Worm (Caenorhabditis elegans) whole organism, early embryonic: ENCODE results near the gene enu-3.6.
A peak's percentile ranks its signal among the peaks of the same experiment; 100 is the strongest.

Experiments
- B0310.2 ChIP-seq: sonication (generic microtip); optimal IDR thresholded peaks from 2 replicates; lab custom pipeline; 2016; ENCODE audit warnings: mild to moderate bottlenecking, missing genetic modification characterization, missing compliant biosample characterization
- F13C5.2 ChIP-seq: sonication (generic microtip); optimal IDR thresholded peaks from 2 replicates; lab custom pipeline; 2017; ENCODE audit warnings: mild to moderate bottlenecking, missing genetic modification characterization, inconsistent platforms, missing compliant biosample characterization
- aly-1 ChIP-seq: sonication (generic microtip); optimal IDR thresholded peaks from 2 replicates; lab custom pipeline; 2016; ENCODE audit warnings: missing genetic modification characterization, missing compliant biosample characterization
- ama-1 ChIP-seq: fragments of 150-350 bp; optimal IDR thresholded peaks from 2 replicates; lab custom pipeline; 2014
- ceh-13 ChIP-seq: fragments of 200-800 bp; sonication (Bioruptor generic); optimal IDR thresholded peaks from 2 replicates; lab custom pipeline; 2018; ENCODE audit warnings: mild to moderate bottlenecking, missing genetic modification characterization, missing compliant biosample characterization
- ceh-36 ChIP-seq: sonication (generic microtip); optimal IDR thresholded peaks from 2 replicates; lab custom pipeline; 2016; ENCODE audit warnings: missing genetic modification characterization, inconsistent platforms, missing compliant biosample characterization
- ets-7 ChIP-seq: sonication (generic microtip); optimal IDR thresholded peaks from 2 replicates; lab custom pipeline; 2016; ENCODE audit warnings: missing genotype, missing genetic modification characterization, missing compliant biosample characterization
- flt-1 ChIP-seq: fragments of 200-800 bp; sonication (Bioruptor generic); IDR thresholded peaks from 2 replicates; pipeline ENCODE4 v1.3.6; 2022; ENCODE audit warnings: missing genetic modification characterization, missing compliant biosample characterization
- hmbx-1 ChIP-seq: sonication (generic microtip); optimal IDR thresholded peaks from 2 replicates; lab custom pipeline; 2016; ENCODE audit warnings: mild to moderate bottlenecking, missing genetic modification characterization, missing compliant biosample characterization
- hmg-4 ChIP-seq: fragments of 200-800 bp; sonication (Bioruptor generic); optimal IDR thresholded peaks from 2 replicates; lab custom pipeline; 2018; ENCODE audit warnings: mild to moderate bottlenecking, missing genetic modification characterization, missing compliant biosample characterization
- hnd-1 ChIP-seq: sonication (generic microtip); optimal IDR thresholded peaks from 2 replicates; lab custom pipeline; 2016; ENCODE audit warnings: missing genetic modification characterization, missing compliant biosample characterization
- pes-1 ChIP-seq: fragments of 200-800 bp; sonication (Bioruptor generic); IDR thresholded peaks from 2 replicates; pipeline ENCODE4 v1.3.6; 2022; ENCODE audit warnings: missing genetic modification reagents, missing genetic modification characterization, missing compliant biosample characterization
- scrt-1 ChIP-seq: fragments of 200-800 bp; sonication (Bioruptor generic); IDR thresholded peaks from 2 replicates; pipeline ENCODE4 v1.3.6; 2022; ENCODE audit warnings: missing genetic modification characterization, missing compliant biosample characterization
- sea-1 ChIP-seq: fragments of 200-800 bp; sonication (Bioruptor generic); conservative IDR thresholded peaks from 2 replicates; pipeline ENCODE4 v1.3.6; 2022; ENCODE audit warnings: missing genetic modification characterization, missing compliant biosample characterization
- tbx-11 ChIP-seq: fragments of 200-800 bp; sonication (Bioruptor generic); IDR thresholded peaks from 2 replicates; pipeline ENCODE4 v1.3.6; 2022; ENCODE audit warnings: missing genetic modification characterization, missing compliant biosample characterization
- tbx-37 ChIP-seq: fragments of 200-800 bp; sonication (Bioruptor generic); conservative IDR thresholded peaks from 2 replicates; pipeline ENCODE4 v1.3.6; 2022; ENCODE audit warnings: missing genetic modification reagents, missing genetic modification characterization, missing compliant biosample characterization
- tra-4 ChIP-seq: sonication (generic microtip); optimal IDR thresholded peaks from 2 replicates; lab custom pipeline; 2017; ENCODE audit warnings: missing genetic modification characterization, missing compliant biosample characterization

The enu-3.6 gene

DNA sequence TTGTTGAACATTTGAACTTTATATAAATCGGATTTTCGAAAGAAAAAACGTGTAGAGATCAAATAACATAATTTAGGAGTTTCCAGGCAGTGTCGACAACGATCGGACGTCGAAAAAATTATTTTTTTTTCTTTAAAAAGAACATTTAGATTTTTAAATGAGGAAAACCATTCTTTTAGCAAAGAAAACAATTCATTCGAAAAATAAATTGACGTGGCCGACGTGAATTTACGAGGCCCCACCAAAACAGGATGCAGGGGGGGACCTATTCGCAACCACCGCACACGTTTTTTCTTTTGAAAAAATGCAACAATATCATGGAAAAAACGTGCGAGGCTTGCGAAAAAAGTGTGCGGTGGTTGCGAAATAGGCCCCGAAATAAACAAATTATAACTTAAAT is at the start of gene enu-3.6:
TSS of gene enu-3.6 (plus strand) at position 392 of the 400 bp plus-strand sequence.
- 0 out of 2 replicates have a peak, but pooled peaks have one; percentile 22 for TF ChIP-seq pes-1 (GFP tag; lab: Robert Waterston, UW)

DNA sequence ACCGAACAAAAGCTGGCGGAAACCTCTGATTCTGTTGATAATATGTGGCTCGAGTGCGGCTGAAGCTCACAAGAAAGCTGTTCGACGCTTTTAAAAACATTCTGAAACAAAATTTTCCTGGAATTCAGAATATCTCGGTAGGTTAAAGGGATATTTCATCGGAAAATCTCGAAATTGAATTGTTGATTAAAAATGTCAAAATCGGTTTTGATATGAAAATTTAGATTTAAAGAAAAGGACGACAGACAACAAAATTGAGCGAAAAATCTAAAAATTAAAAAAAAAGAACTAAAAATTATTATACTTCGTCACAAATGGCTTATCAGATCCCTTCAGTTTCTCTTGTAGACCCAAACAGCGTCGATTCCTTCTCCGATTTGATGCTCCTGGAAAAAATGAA is 49.8 kb upstream of the enu-3.6 start, which contains the start of gene Y39A1A.20:
TSS of gene Y39A1A.20 (minus strand) at position 101 of the 400 bp plus-strand sequence.
- no peak for TF ChIP-seq flt-1 (GFP tag; lab: Robert Waterston, UW)
- TF ChIP-seq aly-1 (tag; lab: Kevin White, UChicago), result no peak
- TF ChIP-seq tbx-37 (GFP tag; lab: Robert Waterston, UW), result no peak
- no peak for TF ChIP-seq hmg-4 (GFP tag; lab: Kevin White, UChicago)
- TF ChIP-seq tbx-11 (GFP tag; lab: Robert Waterston, UW), result no peak
- no peak for TF ChIP-seq ceh-36 (tag; lab: Kevin White, UChicago)
- TF ChIP-seq hmbx-1 (tag; lab: Kevin White, UChicago), result no peak
- no peak for TF ChIP-seq pes-1 (GFP tag; lab: Robert Waterston, UW)
- no peak for TF ChIP-seq ceh-13 (GFP tag; lab: Kevin White, UChicago)
- no peak for TF ChIP-seq ets-7
- TF ChIP-seq sea-1, result no peak

DNA sequence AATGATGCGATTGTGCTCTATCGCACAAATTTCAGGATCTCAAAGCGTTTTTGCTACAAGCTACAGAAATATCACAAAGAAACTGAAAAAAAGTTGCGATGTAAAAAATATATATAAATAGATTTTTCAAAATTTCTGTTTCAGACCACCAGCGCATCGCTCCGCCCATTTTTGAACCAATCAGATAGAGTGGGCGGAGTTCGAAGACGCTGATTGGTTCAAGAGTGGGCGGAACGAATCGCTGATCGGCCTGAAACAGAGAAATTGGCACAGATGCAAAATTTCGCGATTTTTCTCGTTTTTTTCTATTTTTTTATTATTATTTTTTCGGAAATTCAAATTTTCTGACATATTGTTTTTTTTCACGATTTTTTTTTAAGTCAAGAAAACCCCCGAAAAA is 47.4 kb upstream of the enu-3.6 start:
- no peak for TF ChIP-seq aly-1 (tag; lab: Kevin White, UChicago)
- TF ChIP-seq tra-4 (tag; lab: Kevin White, UChicago), result no peak
- TF ChIP-seq ceh-36 (tag; lab: Kevin White, UChicago), result no peak
- TF ChIP-seq hmbx-1 (tag; lab: Kevin White, UChicago), result no peak
- no peak for TF ChIP-seq tbx-11 (GFP tag; lab: Robert Waterston, UW)

DNA sequence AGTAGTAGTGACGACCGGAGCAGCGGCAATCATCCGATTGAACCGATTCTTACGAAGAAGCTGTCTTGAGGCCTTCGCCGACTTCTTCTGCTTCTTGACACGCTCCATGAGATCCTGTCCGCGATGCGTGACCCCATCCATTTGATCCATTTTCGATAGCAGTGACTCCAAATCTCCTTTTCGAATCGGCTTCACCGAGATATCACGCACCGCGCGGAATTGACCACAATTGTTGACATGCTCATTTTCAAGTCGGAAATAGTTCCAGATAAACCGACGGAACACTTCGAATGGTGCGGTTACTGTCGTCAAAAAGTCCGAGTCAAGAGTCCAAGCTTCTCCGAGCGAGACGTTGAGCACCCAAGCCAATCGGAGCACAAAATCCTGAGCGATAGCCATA is 46.4 kb upstream of the enu-3.6 start:
- TF ChIP-seq ets-7 (no peak), pes-1 (GFP tag; lab: Robert Waterston, UW) (no peak), scrt-1 (no peak), ceh-36 (tag; lab: Kevin White, UChicago) (no peak), ama-1 (lab: Kevin White, UChicago) (no peak), tbx-11 (GFP tag; lab: Robert Waterston, UW) (no peak), ceh-13 (GFP tag; lab: Kevin White, UChicago) (no peak), tbx-37 (GFP tag; lab: Robert Waterston, UW) (no peak), aly-1 (tag; lab: Kevin White, UChicago) (no peak), B0310.2 (no peak), flt-1 (GFP tag; lab: Robert Waterston, UW) (no peak), hmbx-1 (tag; lab: Kevin White, UChicago) (no peak), tra-4 (tag; lab: Kevin White, UChicago) (no peak), hnd-1 (tag; lab: Kevin White, UChicago) (no peak), hmg-4 (GFP tag; lab: Kevin White, UChicago) (no peak), F13C5.2 (tag; lab: Kevin White, UChicago) (no peak), sea-1 (no peak)

DNA sequence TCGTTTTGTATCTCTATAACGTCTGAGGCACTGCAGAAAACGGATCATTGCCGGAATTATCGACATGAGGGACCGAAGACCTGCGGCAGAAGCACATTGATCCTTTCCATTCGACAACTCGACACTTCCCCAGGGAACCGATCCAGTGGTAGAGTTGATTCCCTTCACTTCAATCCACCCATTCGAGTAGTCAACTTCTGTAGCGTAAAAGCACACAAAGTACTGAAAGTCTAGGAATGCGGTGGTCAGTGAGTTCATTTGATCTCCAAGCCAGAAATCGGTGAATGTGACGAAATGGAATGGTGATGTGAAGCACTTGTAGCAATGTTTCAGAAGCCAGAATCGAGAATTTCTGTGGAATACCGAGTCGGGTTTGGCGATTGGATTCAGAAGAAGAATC is 45.7 kb upstream of the enu-3.6 start:
- no peak for TF ChIP-seq scrt-1
- TF ChIP-seq F13C5.2 (tag; lab: Kevin White, UChicago), result no peak
- no peak for TF ChIP-seq hmg-4 (GFP tag; lab: Kevin White, UChicago)
- TF ChIP-seq pes-1 (GFP tag; lab: Robert Waterston, UW), result no peak
- no peak for TF ChIP-seq flt-1 (GFP tag; lab: Robert Waterston, UW)
- TF ChIP-seq ets-7, result no peak
- no peak for TF ChIP-seq B0310.2
- TF ChIP-seq hnd-1 (tag; lab: Kevin White, UChicago), result no peak
- TF ChIP-seq ama-1 (lab: Kevin White, UChicago), result no peak
- TF ChIP-seq tbx-11 (GFP tag; lab: Robert Waterston, UW), result no peak
- no peak for TF ChIP-seq tbx-37 (GFP tag; lab: Robert Waterston, UW)
- no peak for TF ChIP-seq ceh-13 (GFP tag; lab: Kevin White, UChicago)
- no peak for TF ChIP-seq hmbx-1 (tag; lab: Kevin White, UChicago)
- no peak for TF ChIP-seq aly-1 (tag; lab: Kevin White, UChicago)

DNA sequence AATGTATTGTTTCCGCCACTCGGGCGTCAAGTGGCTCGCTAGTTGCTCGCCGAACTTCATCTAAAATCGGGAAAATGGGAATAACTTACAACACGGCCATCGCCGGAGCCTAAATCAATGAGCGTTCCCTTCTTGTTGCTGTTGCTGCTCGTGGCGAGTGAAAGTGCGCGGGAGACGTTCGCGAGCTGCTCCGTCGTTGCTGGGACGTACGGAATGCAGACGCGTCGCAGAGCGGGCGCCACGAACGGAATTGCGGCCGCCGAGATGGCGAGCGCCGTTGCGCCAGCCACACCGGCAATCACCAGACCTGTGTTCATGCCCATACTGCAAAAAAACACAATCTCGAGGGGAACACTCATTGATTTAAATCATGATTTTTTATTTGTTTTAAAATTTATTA is 43.8 kb upstream of the enu-3.6 start:
- TF ChIP-seq aly-1 (tag; lab: Kevin White, UChicago) (no peak), B0310.2 (no peak), tbx-11 (GFP tag; lab: Robert Waterston, UW) (no peak), ets-7 (no peak)

DNA sequence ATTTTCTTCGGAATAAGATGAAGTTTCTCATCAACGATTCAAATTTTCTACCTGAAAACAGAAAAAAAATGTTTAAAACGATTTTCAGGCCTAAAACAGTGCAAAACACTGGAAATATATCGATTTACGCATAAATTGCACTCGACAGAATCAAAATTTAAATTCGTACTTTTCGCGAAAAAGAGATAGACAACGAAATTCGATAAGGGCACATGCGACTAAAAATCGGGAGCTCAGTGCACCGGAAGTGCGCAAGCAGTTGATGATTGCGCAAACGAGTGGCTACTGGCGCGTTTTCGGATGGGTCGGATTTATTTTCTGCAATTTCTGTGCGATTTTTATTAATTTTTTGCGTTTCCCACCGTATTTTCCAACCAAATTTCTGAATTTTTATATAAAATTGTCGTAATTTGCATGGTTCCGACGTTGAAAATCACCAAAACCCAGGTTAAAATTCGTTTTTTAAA is 43.2 kb upstream of the enu-3.6 start, which contains the start of the genes Y39A1A.21 and Y39A1A.22:
TSS of gene Y39A1A.21 (minus strand) at position 51 of the 467 bp plus-strand sequence.
TSS of gene Y39A1A.22 (minus strand) at position 57 of the 467 bp plus-strand sequence.
- no peak for TF ChIP-seq aly-1 (tag; lab: Kevin White, UChicago)
- TF ChIP-seq hmbx-1 (tag; lab: Kevin White, UChicago), result no peak
- no peak for TF ChIP-seq hmg-4 (GFP tag; lab: Kevin White, UChicago)
- TF ChIP-seq scrt-1, result 0 out of 2 replicates have a peak, but pooled peaks have one; percentile 69
- TF ChIP-seq ets-7, result peak; percentile 59
- peak; percentile 58; the same call in 1 of the 2 replicates for TF ChIP-seq pes-1 (GFP tag; lab: Robert Waterston, UW)
- TF ChIP-seq tbx-37 (GFP tag; lab: Robert Waterston, UW), result 0 out of 2 replicates have a peak, but pooled peaks have one; percentile 23
- peak; percentile 53 for TF ChIP-seq ceh-36 (tag; lab: Kevin White, UChicago)
- no peak for TF ChIP-seq B0310.2
- TF ChIP-seq flt-1 (GFP tag; lab: Robert Waterston, UW), result no peak
- TF ChIP-seq F13C5.2 (tag; lab: Kevin White, UChicago), result peak; percentile 79
- TF ChIP-seq sea-1, result peak; percentile 50; the same call in 1 of the 2 replicates

DNA sequence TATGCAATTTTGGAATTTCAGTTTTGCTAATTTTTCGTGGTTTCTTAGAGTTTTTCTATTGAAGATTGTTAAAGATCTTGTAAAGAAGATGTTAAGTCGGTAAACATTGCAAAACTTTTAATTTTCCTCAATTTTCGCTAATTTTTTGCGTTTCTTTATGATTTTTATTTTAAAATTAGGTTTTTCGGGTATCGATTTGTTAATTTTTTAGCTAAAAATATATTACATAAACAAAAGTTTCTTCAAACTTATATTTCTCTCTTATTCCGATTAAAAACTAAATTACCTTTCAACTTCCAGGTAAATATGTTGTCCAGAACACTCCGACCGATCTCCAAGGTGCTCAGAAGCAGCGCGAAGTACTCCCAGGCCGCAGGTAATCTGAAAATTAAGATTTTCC is 42.8 kb upstream of the enu-3.6 start, which contains the start of gene mrpl-12:
TSS of gene mrpl-12 (plus strand) at position 301 of the 400 bp plus-strand sequence.
- TF ChIP-seq hmg-4 (GFP tag; lab: Kevin White, UChicago) (no peak), B0310.2 (no peak), ama-1 (lab: Kevin White, UChicago) (no peak), tra-4 (tag; lab: Kevin White, UChicago) (no peak), tbx-37 (GFP tag; lab: Robert Waterston, UW) (no peak), scrt-1 (no peak), sea-1 (no peak), F13C5.2 (tag; lab: Kevin White, UChicago) (no peak), hnd-1 (tag; lab: Kevin White, UChicago) (no peak), aly-1 (tag; lab: Kevin White, UChicago) (no peak), pes-1 (GFP tag; lab: Robert Waterston, UW) (no peak), ets-7 (no peak)
